Fruit fly (Drosophila melanogaster): ENCODE results near the gene CG5281.
A peak's percentile ranks its signal among the peaks of the same experiment; 100 is the strongest.

CG5281 gene

DNA sequence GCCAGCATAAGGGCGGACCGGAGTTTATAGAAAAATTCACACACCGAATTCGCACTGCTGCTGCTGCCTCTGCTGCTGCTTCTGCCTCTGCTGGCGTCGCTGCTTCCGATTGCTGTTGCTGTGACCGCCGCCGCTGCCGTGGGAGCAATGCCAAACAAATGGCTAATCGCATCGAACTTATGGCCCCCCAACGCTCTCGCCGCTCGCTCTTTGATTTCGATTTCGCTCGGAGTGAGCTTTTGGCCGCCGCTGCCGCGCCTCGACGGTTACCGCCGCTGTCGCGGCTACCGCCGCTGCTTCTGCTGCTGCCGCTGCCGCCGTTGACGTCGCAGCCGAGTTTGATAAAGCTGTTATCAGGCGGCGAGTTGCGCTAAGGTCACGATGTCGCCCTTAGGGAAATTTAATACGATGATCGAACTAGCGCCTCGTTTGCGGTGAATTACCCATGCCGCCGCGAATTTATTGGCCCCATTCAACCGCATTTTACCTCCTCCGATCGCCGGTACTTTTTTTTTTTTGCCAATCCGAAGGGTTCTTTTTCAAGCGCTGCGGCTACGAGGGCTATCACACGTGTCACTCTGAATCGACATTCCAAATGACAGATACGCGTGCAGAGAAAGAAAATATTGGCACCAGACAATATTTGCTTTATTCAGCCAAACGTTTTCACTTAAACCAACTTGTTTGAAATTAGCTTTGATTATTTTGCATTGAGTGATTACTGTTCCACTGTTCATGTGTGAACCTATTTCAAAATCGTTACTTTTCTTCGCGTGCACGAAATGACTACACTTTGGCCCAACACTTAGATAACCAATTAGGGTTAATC lies 22.6 kb downstream of the CG5281 start (continued):
- TF ChIP-seq Hr39 (optimal IDR thresholded peaks at IDR 0.05) (no peak), CG2116 (GFP tag; optimal IDR thresholded peaks at IDR 0.05) (peak; percentile 13), CG14860 (GFP tag; IDR thresholded peaks at IDR 0.05; ENCODE audit: partially characterized antibody) (no peak), Hr51 (GFP tag; optimal IDR thresholded peaks at IDR 0.05) (peak; percentile 48 to 53), nau (GFP tag; optimal IDR thresholded peaks at IDR 0.05) (peak; percentile 1), bowl (GFP tag; IDR thresholded peaks at IDR 0.05) (no peak), MTF-1 (GFP tag; optimal IDR thresholded peaks at IDR 0.05; ENCODE audit: borderline replicate concordance) (no peak), Dref (GFP tag; IDR thresholded peaks at IDR 0.05) (no peak), toy (GFP tag; IDR thresholded peaks at IDR 0.05) (0 out of 2 replicates have a peak, but pooled peaks have one; percentile 75), otp (GFP tag; IDR thresholded peaks at IDR 0.05) (peak; percentile 67; the same call in 2 of the 3 replicates), CG42726 (GFP tag; IDR thresholded peaks at IDR 0.05; ENCODE audit: partially characterized antibody) (no peak), CG7556 (GFP tag; optimal IDR thresholded peaks at IDR 0.05) (peak; percentile 20), scrt (GFP tag; optimal IDR thresholded peaks at IDR 0.05) (peak; percentile 39), sna (GFP tag; IDR thresholded peaks at IDR 0.05; ENCODE audit: partially characterized antibody) (no peak), ewg (GFP tag; optimal IDR thresholded peaks at IDR 0.05) (peak; percentile 26), pita (GFP tag; optimal IDR thresholded peaks at IDR 0.05) (no peak), disco-r (GFP tag; optimal IDR thresholded peaks at IDR 0.05) (peak; percentile 0), hth (optimal IDR thresholded peaks at IDR 0.05) (no peak), Ssrp (tag; optimal IDR thresholded peaks at IDR 0.05) (peak; percentile 44), CG4404 (GFP tag; IDR thresholded peaks at IDR 0.05) (peak; percentile 46; the same call in 1 of the 2 replicates), aop (GFP tag; IDR thresholded peaks at IDR 0.05) (no peak), CG8089 (GFP tag; optimal IDR thresholded peaks at IDR 0.05) (no peak), gt (GFP tag; IDR thresholded peaks at IDR 0.05) (0 out of 2 replicates have a peak, but pooled peaks have one; percentile 32), CG31224 (GFP tag; IDR thresholded peaks at IDR 0.05) (peak; percentile 68; the same call in 1 of the 2 replicates), CG11247 (GFP tag; IDR thresholded peaks at IDR 0.05) (peak; percentile 81), CG12219 (GFP tag; optimal IDR thresholded peaks at IDR 0.05) (peak; percentile 49), tna (GFP tag; IDR thresholded peaks at IDR 0.05; ENCODE audit: partially characterized antibody) (no peak), Chrac-16 (GFP tag; optimal IDR thresholded peaks at IDR 0.05) (peak; percentile 6), nerfin-2 (GFP tag; IDR thresholded peaks at IDR 0.05; ENCODE audit: partially characterized antibody) (0 out of 2 replicates have a peak, but pooled peaks have one; percentile 17), CG8359 (GFP tag; optimal IDR thresholded peaks at IDR 0.05; ENCODE audit: borderline replicate concordance) (no peak), mam (GFP tag; optimal IDR thresholded peaks at IDR 0.05) (peak; percentile 68), lov (optimal IDR thresholded peaks at IDR 0.05) (no peak), lov (GFP tag; IDR thresholded peaks at IDR 0.05) (no peak), Sin3A (optimal IDR thresholded peaks at IDR 0.05) (no peak), HLH54F (GFP tag; optimal IDR thresholded peaks at IDR 0.05) (peak; percentile 68), sens-2 (GFP tag; IDR thresholded peaks at IDR 0.05) (0 out of 2 replicates have a peak, but pooled peaks have one; percentile 38), ftz-f1 (GFP tag; optimal IDR thresholded peaks at IDR 0.05) (no peak), CG11093 (GFP tag; IDR thresholded peaks at IDR 0.05) (peak; percentile 59; the same call in 2 of the 3 replicates), CG14965 (GFP tag; optimal IDR thresholded peaks at IDR 0.05; ENCODE audit: borderline replicate concordance) (no peak), ssp (GFP tag; IDR thresholded peaks at IDR 0.05) (peak; percentile 66), unc-4 (GFP tag; IDR thresholded peaks at IDR 0.05; ENCODE audit: partially characterized antibody) (no peak), CG34224 (GFP tag; IDR thresholded peaks at IDR 0.05; ENCODE audit: partially characterized antibody) (no peak), bcd (GFP tag; optimal IDR thresholded peaks at IDR 0.05) (peak; percentile 64), CG7928 (GFP tag; optimal IDR thresholded peaks at IDR 0.05) (peak; percentile 29), repo (GFP tag; optimal IDR thresholded peaks at IDR 0.05) (peak; percentile 36), CG32532 (GFP tag; IDR thresholded peaks at IDR 0.05) (peak; percentile 88), ash1 (GFP tag; optimal IDR thresholded peaks at IDR 0.05) (no peak), Kr (GFP tag; optimal IDR thresholded peaks at IDR 0.05) (no peak), CG6854 (GFP tag; optimal IDR thresholded peaks at IDR 0.05) (peak; percentile 38)

Data from whole organism, embryonic.